Fruit fly (Drosophila melanogaster): ENCODE results near the gene Mi-2.

The Mi-2 gene

dm6 chr3L:19945469-19945868 is 35.5 kb upstream of the Mi-2 start:
- no peak for TF ChIP-seq CG10209 (GFP tag; optimal IDR thresholded peaks at IDR 0.05)
- TF ChIP-seq CG11093 (GFP tag; IDR thresholded peaks at IDR 0.05) = no peak
- TF ChIP-seq bigmax (GFP tag; optimal IDR thresholded peaks at IDR 0.05) = no peak
- no peak for TF ChIP-seq Dfd (GFP tag; optimal IDR thresholded peaks at IDR 0.05)
- no peak for TF ChIP-seq gsb (GFP tag; IDR thresholded peaks at IDR 0.05)
- no peak for TF ChIP-seq unc-4 (GFP tag; IDR thresholded peaks at IDR 0.05; ENCODE audit: partially characterized antibody)
- TF ChIP-seq CG6854 (GFP tag; optimal IDR thresholded peaks at IDR 0.05) = no peak
- no peak for TF ChIP-seq CG14965 (GFP tag; optimal IDR thresholded peaks at IDR 0.05; ENCODE audit: borderline replicate concordance)
- TF ChIP-seq ewg (GFP tag; optimal IDR thresholded peaks at IDR 0.05) = no peak
- TF ChIP-seq CG11398 (GFP tag; optimal IDR thresholded peaks at IDR 0.05) = no peak
- no peak for TF ChIP-seq zen (tag; optimal IDR thresholded peaks at IDR 0.05)
- peak; percentile 45 for TF ChIP-seq CG11504 (tag; optimal IDR thresholded peaks at IDR 0.05)
- no peak for TF ChIP-seq CG17829 (tag; optimal IDR thresholded peaks at IDR 0.05)
- no peak for TF ChIP-seq slp2 (GFP tag; optimal IDR thresholded peaks at IDR 0.05)
- peak; percentile 52 for TF ChIP-seq Sox102F (GFP tag; optimal IDR thresholded peaks at IDR 0.05)
- TF ChIP-seq Mad (GFP tag; optimal IDR thresholded peaks at IDR 0.05) = no peak
- no peak for TF ChIP-seq tin (GFP tag; optimal IDR thresholded peaks at IDR 0.05)
- TF ChIP-seq Vsx1 (GFP tag; optimal IDR thresholded peaks at IDR 0.05) = peak; percentile 29
- TF ChIP-seq Nf-YB (GFP tag; optimal IDR thresholded peaks at IDR 0.05) = no peak
- no peak for TF ChIP-seq CHES-1-like (GFP tag; optimal IDR thresholded peaks at IDR 0.05)
- TF ChIP-seq CG2202 (tag; optimal IDR thresholded peaks at IDR 0.05) = no peak
- no peak for TF ChIP-seq Dad (GFP tag; optimal IDR thresholded peaks at IDR 0.05)
- TF ChIP-seq croc (GFP tag; conservative IDR thresholded peaks at IDR 0.05) = no peak
- TF ChIP-seq her (GFP tag; optimal IDR thresholded peaks at IDR 0.05) = no peak
- TF ChIP-seq CG17802 (tag; optimal IDR thresholded peaks at IDR 0.05) = no peak
- TF ChIP-seq NC2β (GFP tag; optimal IDR thresholded peaks at IDR 0.05) = no peak
- TF ChIP-seq Lim3 (GFP tag; IDR thresholded peaks at IDR 0.05) = no peak
- no peak for TF ChIP-seq CG14710 (tag; optimal IDR thresholded peaks at IDR 0.05)
- no peak for TF ChIP-seq YL-1 (GFP tag; optimal IDR thresholded peaks at IDR 0.05)
- no peak for TF ChIP-seq Spps (tag; optimal IDR thresholded peaks at IDR 0.05)
- no peak for TF ChIP-seq oc (tag; optimal IDR thresholded peaks at IDR 0.05)
- TF ChIP-seq CTCF (GFP tag; optimal IDR thresholded peaks at IDR 0.05) = no peak
- peak; percentile 8 for TF ChIP-seq cwo (GFP tag; optimal IDR thresholded peaks at IDR 0.05)
- no peak for TF ChIP-seq gcm (GFP tag; optimal IDR thresholded peaks at IDR 0.05)
- TF ChIP-seq CG17612 (GFP tag; IDR thresholded peaks at IDR 0.05) = no peak
- TF ChIP-seq lab (GFP tag; optimal IDR thresholded peaks at IDR 0.05) = peak; percentile 36
- peak; percentile 61 for TF ChIP-seq gem (tag; optimal IDR thresholded peaks at IDR 0.05)
- TF ChIP-seq CG5245 (GFP tag; optimal IDR thresholded peaks at IDR 0.05) = no peak
- TF ChIP-seq pita (GFP tag; optimal IDR thresholded peaks at IDR 0.05) = no peak
- TF ChIP-seq CG30020 (tag; optimal IDR thresholded peaks at IDR 0.05) = no peak
- TF ChIP-seq CG4282 (GFP tag; optimal IDR thresholded peaks at IDR 0.05) = no peak
- TF ChIP-seq scrt (GFP tag; optimal IDR thresholded peaks at IDR 0.05) = no peak
- no peak for TF ChIP-seq peb (GFP tag; IDR thresholded peaks at IDR 0.05)
- no peak for TF ChIP-seq ase (GFP tag; IDR thresholded peaks at IDR 0.05)
- no peak for TF ChIP-seq ftz-f1 (GFP tag; optimal IDR thresholded peaks at IDR 0.05)
- no peak for TF ChIP-seq CG8089 (GFP tag; optimal IDR thresholded peaks at IDR 0.05)
- no peak for TF ChIP-seq CG15011 (GFP tag; optimal IDR thresholded peaks at IDR 0.05)
- no peak for TF ChIP-seq dysf (GFP tag; IDR thresholded peaks at IDR 0.05)
- no peak for TF ChIP-seq Antp (GFP tag; optimal IDR thresholded peaks at IDR 0.05)
- TF ChIP-seq CG11723 (GFP tag; optimal IDR thresholded peaks at IDR 0.05) = no peak
- TF ChIP-seq CG17568 (GFP tag; optimal IDR thresholded peaks at IDR 0.05) = no peak
- TF ChIP-seq CG8388 (GFP tag; optimal IDR thresholded peaks at IDR 0.05) = no peak

All from whole organism, embryonic.